Fruit fly (Drosophila melanogaster) whole organism: Measurements from ENCODE around the gene CG34129.

Experiments used
- CG8478 ChIP-seq: fragments of >200 bp; optimal IDR thresholded peaks from 2 replicates; lab custom pipeline; 2018; ENCODE audit warnings: inconsistent platforms
- Dll ChIP-seq: fragments of >200 bp; optimal IDR thresholded peaks from 2 replicates; lab custom pipeline; 2017
- EcR ChIP-seq, 2 experiments: fragments of >200 bp; optimal IDR thresholded peaks; 2 replicates each; lab custom pipeline; 2017; ENCODE audit warnings: missing biosample characterization in 2 of 2, missing genetic modification characterization in 2 of 2, missing genetic modification reagents in 2 of 2
- pan ChIP-seq: fragments of >200 bp; optimal IDR thresholded peaks from 2 replicates; lab custom pipeline; 2017
- psq ChIP-seq: fragments of >200 bp; optimal IDR thresholded peaks from 2 replicates; lab custom pipeline; 2017
- usp ChIP-seq: fragments of >200 bp; optimal IDR thresholded peaks from 2 replicates; lab custom pipeline; 2017; ENCODE audit warnings: missing biosample characterization, missing genetic modification characterization, mixed read lengths

CG34129 gene

dm6 chr3R:26189877-26190276 lies 1.1 kb downstream of the CG34129 start, which contains the start of gene CG34130:
Gene CG34130 (minus strand): TSS chr3R:26189977.
- no peak for TF ChIP-seq EcR (GFP tag; optimal IDR thresholded peaks at IDR 0.05; lab: Kevin White, UChicago)
- TF ChIP-seq usp (GFP tag; lab: Kevin White, UChicago), result no peak
- no peak for TF ChIP-seq psq (lab: Kevin White, UChicago)
- TF ChIP-seq Dll, result no peak
- no peak for TF ChIP-seq CG8478 (lab: Kevin White, UChicago)
- TF ChIP-seq pan, result no peak

- TF ChIP-seq CG8478 (lab: Kevin White, UChicago) (no peak), psq (lab: Kevin White, UChicago) (no peak), Dll (no peak), usp (GFP tag; lab: Kevin White, UChicago) (no peak), EcR (GFP tag; optimal IDR thresholded peaks at IDR 0.05; lab: Kevin White, UChicago) (no peak), pan (no peak)
Measured at dm6 chr3R:26188708-26189107, 2.3 kb downstream of the CG34129 start, which contains the start of gene CG6073. Gene CG6073 (minus strand): TSS chr3R:26188807.

- TF ChIP-seq pan, result no peak
- TF ChIP-seq psq (lab: Kevin White, UChicago), result no peak
- no peak for TF ChIP-seq EcR (GFP tag; optimal IDR thresholded peaks at IDR 0.05; lab: Kevin White, UChicago)
- no peak for TF ChIP-seq usp (GFP tag; lab: Kevin White, UChicago)
- TF ChIP-seq Dll, result no peak
- no peak for TF ChIP-seq CG8478 (lab: Kevin White, UChicago)
Measured at dm6 chr3R:26185201-26185688, 5.8 kb downstream of the CG34129 start, which contains the start of gene CG31086. Gene CG31086 (plus strand): TSS chr3R:26185251.

- no peak for TF ChIP-seq usp (GFP tag; lab: Kevin White, UChicago)
- TF ChIP-seq Dll, result no peak
- TF ChIP-seq EcR (GFP tag; optimal IDR thresholded peaks at IDR 0.05; lab: Kevin White, UChicago), result no peak
- no peak for TF ChIP-seq CG8478 (lab: Kevin White, UChicago)
- TF ChIP-seq psq (lab: Kevin White, UChicago), result no peak
- no peak for TF ChIP-seq pan
Measured at dm6 chr3R:26181991-26182390, 9.0 kb downstream of the CG34129 start.

dm6 chr3R:26172040-26172439 lies 19.0 kb downstream of the CG34129 start:
- no peak for TF ChIP-seq usp (GFP tag; lab: Kevin White, UChicago)

dm6 chr3R:26170644-26171043 lies 20.4 kb downstream of the CG34129 start, which contains the start of gene CG31323:
Gene CG31323 (plus strand): TSS chr3R:26170847.
- TF ChIP-seq psq (lab: Kevin White, UChicago) (no peak), usp (GFP tag; lab: Kevin White, UChicago) (no peak), Dll (no peak), CG8478 (lab: Kevin White, UChicago) (no peak), pan (no peak), EcR (GFP tag; optimal IDR thresholded peaks at IDR 0.05; lab: Kevin White, UChicago) (no peak)
